Worm (Caenorhabditis elegans): ENCODE results near the gene M02H5.8.
A peak's percentile ranks its signal among the peaks of the same experiment; 100 is the strongest.

Gene M02H5.8

ce11 chrV:467507-467906, 17.7 kb downstream of the M02H5.8 start:
- no peak for TF ChIP-seq efl-1 (optimal IDR thresholded peaks at IDR 0.05)
- TF ChIP-seq efl-1 (GFP tag; optimal IDR thresholded peaks at IDR 0.05 in 1 of 2), result peak in 1 of 2 experiments; percentile 85
- no peak for TF ChIP-seq xbp-1 (tag; optimal IDR thresholded peaks at IDR 0.05)

- TF ChIP-seq fkh-8 (tag; optimal IDR thresholded peaks at IDR 0.05) (peak; percentile 14), sox-4 (tag; optimal IDR thresholded peaks at IDR 0.05) (no peak), rnt-1 (tag; optimal IDR thresholded peaks at IDR 0.05) (no peak)
Observed at ce11 chrV:468460-468859, 18.7 kb downstream of the M02H5.8 start, which contains the start of gene srbc-57. srbc-57 (minus strand) TSS chrV:468560.

- TF ChIP-seq elt-2 (tag; optimal IDR thresholded peaks at IDR 0.05) (no peak), ztf-11 (tag; optimal IDR thresholded peaks at IDR 0.05) (no peak), sox-4 (tag; optimal IDR thresholded peaks at IDR 0.05) (no peak), egl-13 (tag; optimal IDR thresholded peaks at IDR 0.05) (no peak), lir-3 (tag; optimal IDR thresholded peaks at IDR 0.05; ENCODE audit: poor library complexity) (no peak), lin-35 (GFP tag; optimal IDR thresholded peaks at IDR 0.05) (no peak), grh-1 (GFP tag; IDR thresholded peaks at IDR 0.05) (no peak), ztf-4 (tag; optimal IDR thresholded peaks at IDR 0.05) (no peak), nhr-84 (tag; optimal IDR thresholded peaks at IDR 0.05) (no peak), unc-86 (tag; optimal IDR thresholded peaks at IDR 0.05) (no peak), snu-23 (GFP tag; optimal IDR thresholded peaks at IDR 0.05) (no peak), mep-1 (tag; optimal IDR thresholded peaks at IDR 0.05) (no peak)
Observed at ce11 chrV:472589-472988, 22.8 kb downstream of the M02H5.8 start, which contains the start of gene srt-31. srt-31 (plus strand) TSS chrV:472889.

- TF ChIP-seq xbp-1 (tag; optimal IDR thresholded peaks at IDR 0.05) (no peak), elt-2 (tag; optimal IDR thresholded peaks at IDR 0.05) (peak; percentile 62), elt-3 (tag; optimal IDR thresholded peaks at IDR 0.05) (no peak), nhr-47 (tag; optimal IDR thresholded peaks at IDR 0.05) (no peak), skn-1 (tag; optimal IDR thresholded peaks at IDR 0.05) (no peak), lin-13 (GFP tag; optimal IDR thresholded peaks at IDR 0.05) (no peak), ets-5 (GFP tag; IDR thresholded peaks at IDR 0.05) (no peak), lin-35 (GFP tag; optimal IDR thresholded peaks at IDR 0.05) (peak in 1 of 2 experiments; percentile 10), ztf-11 (tag; optimal IDR thresholded peaks at IDR 0.05) (no peak), ceh-8 (GFP tag; optimal IDR thresholded peaks at IDR 0.05) (no peak), ceh-63 (GFP tag; optimal IDR thresholded peaks at IDR 0.05) (no peak), dpl-1 (GFP tag; optimal IDR thresholded peaks at IDR 0.05) (no peak), C04F5.9 (tag; optimal IDR thresholded peaks at IDR 0.05) (no peak), hlh-17 (GFP tag; optimal IDR thresholded peaks at IDR 0.05; ENCODE audit: borderline replicate concordance) (no peak), nhr-20 (tag; optimal IDR thresholded peaks at IDR 0.05) (peak; percentile 40), ceh-82 (tag; optimal IDR thresholded peaks at IDR 0.05) (no peak)
Observed at ce11 chrV:474516-474915, 24.7 kb downstream of the M02H5.8 start, which contains the start of gene nhr-99. nhr-99 (plus strand) TSS chrV:474778.

- TF ChIP-seq lin-15B (tag; optimal IDR thresholded peaks at IDR 0.05) (no peak), nhr-11 (tag; optimal IDR thresholded peaks at IDR 0.05) (no peak), skn-1 (tag; optimal IDR thresholded peaks at IDR 0.05) (no peak), efl-3 (GFP tag; optimal IDR thresholded peaks at IDR 0.05) (no peak), irx-1 (tag; optimal IDR thresholded peaks at IDR 0.05) (no peak), C34B4.2 (tag; optimal IDR thresholded peaks at IDR 0.05) (no peak), egl-13 (tag; optimal IDR thresholded peaks at IDR 0.05) (no peak), mef-2 (tag; optimal IDR thresholded peaks at IDR 0.05) (no peak), ets-5 (GFP tag; IDR thresholded peaks at IDR 0.05) (no peak), egl-27 (tag; optimal IDR thresholded peaks at IDR 0.05) (no peak), fkh-8 (tag; optimal IDR thresholded peaks at IDR 0.05) (peak; percentile 5), elt-2 (tag; optimal IDR thresholded peaks at IDR 0.05) (peak; percentile 14), lir-3 (tag; optimal IDR thresholded peaks at IDR 0.05; ENCODE audit: poor library complexity) (no peak), F16B12.6 (tag; optimal IDR thresholded peaks at IDR 0.05) (no peak), nhr-47 (tag; optimal IDR thresholded peaks at IDR 0.05) (no peak), vab-15 (tag; optimal IDR thresholded peaks at IDR 0.05) (no peak), zag-1 (tag; optimal IDR thresholded peaks at IDR 0.05) (no peak), dpl-1 (GFP tag; optimal IDR thresholded peaks at IDR 0.05) (no peak), hlh-17 (GFP tag; optimal IDR thresholded peaks at IDR 0.05; ENCODE audit: borderline replicate concordance) (no peak), lin-35 (GFP tag; optimal IDR thresholded peaks at IDR 0.05) (peak in 1 of 2 experiments; percentile 1)
Observed at ce11 chrV:477664-478212, 28.0 kb downstream of the M02H5.8 start, which contains the start of gene nhr-55. nhr-55 (plus strand) TSS chrV:478162.

Data from whole organism, L1 larva.